Fruit fly (Drosophila melanogaster) whole organism, pupa: Measurements from ENCODE around the gene bt.
A peak's percentile ranks its signal among the peaks of the same experiment; 100 is the strongest.

Experiments
- CG10348 ChIP-seq: fragments of 200-800 bp; sonication (Bioruptor generic); IDR thresholded peaks from 2 replicates; pipeline ENCODE4 v1.3.6; 2022; ENCODE audit warnings: missing biosample characterization, missing genetic modification characterization
- CG14655 ChIP-seq: fragments of 200-800 bp; sonication (Bioruptor generic); optimal IDR thresholded peaks from 3 replicates; lab custom pipeline; 2017; ENCODE audit warnings: mild to moderate bottlenecking, missing biosample characterization, missing genetic modification reagents, missing genetic modification characterization
- CG15710 ChIP-seq: fragments of 200-800 bp; sonication (Bioruptor generic); optimal IDR thresholded peaks from 2 replicates; lab custom pipeline; 2018; ENCODE audit warnings: missing biosample characterization, mild to moderate bottlenecking, missing genetic modification characterization, moderate library complexity
- CG17806 ChIP-seq: fragments of 200-800 bp; sonication (Bioruptor generic); optimal IDR thresholded peaks from 2 replicates; lab custom pipeline; 2018; ENCODE audit warnings: missing biosample characterization, mild to moderate bottlenecking, missing genetic modification characterization, moderate library complexity
- CG4496 ChIP-seq: fragments of 200-800 bp; sonication (Bioruptor generic); IDR thresholded peaks from 3 replicates; pipeline ENCODE4 v1.3.6; 2022; ENCODE audit warnings: missing biosample characterization, missing genetic modification characterization
- D1 ChIP-seq: fragments of 200-800 bp; sonication (Bioruptor generic); optimal IDR thresholded peaks from 2 replicates; lab custom pipeline; 2018; ENCODE audit warnings: missing biosample characterization, mild to moderate bottlenecking, missing genetic modification characterization, moderate library complexity
- EcR ChIP-seq: fragments of 200-800 bp; sonication (Bioruptor generic); optimal IDR thresholded peaks from 3 replicates; lab custom pipeline; 2019; ENCODE audit warnings: missing biosample characterization, missing genetic modification characterization, mild to moderate bottlenecking, moderate library complexity, missing genetic modification reagents
- Pif1A ChIP-seq: fragments of 200-800 bp; sonication (Bioruptor generic); optimal IDR thresholded peaks from 3 replicates; lab custom pipeline; 2016; ENCODE audit warnings: missing biosample characterization, missing genetic modification characterization
- rn ChIP-seq: fragments of 200-800 bp; sonication (Bioruptor generic); IDR thresholded peaks from 2 replicates; pipeline ENCODE4 v1.3.6; 2022; ENCODE audit warnings: missing biosample characterization, missing genetic modification characterization

- no peak for TF ChIP-seq rn (GFP tag; lab: Robert Waterston, UW)
- TF ChIP-seq CG15710: peak; percentile 72
- peak; percentile 64 for TF ChIP-seq CG17806 (tag; lab: Kevin White, UChicago)
- TF ChIP-seq CG10348 (GFP tag; lab: Robert Waterston, UW): no peak
- TF ChIP-seq EcR (GFP tag; lab: Kevin White, UChicago): no peak
- TF ChIP-seq Pif1A (GFP tag; lab: Kevin White, UChicago): peak; percentile 82
- no peak for TF ChIP-seq CG4496
- peak; percentile 85 for TF ChIP-seq CG14655
- TF ChIP-seq D1 (tag; lab: Kevin White, UChicago): peak; percentile 52
These were observed 83.5 kb downstream of the bt start for dm6 chr4:807422-808391.
